Worm (Caenorhabditis elegans) whole organism, L4/young adult: Measurements from ENCODE around the gene agt-2.

Source experiments
- W03F9.2 ChIP-seq: fragments of 150-350 bp; optimal IDR thresholded peaks from 2 replicates; lab custom pipeline; 2014; ENCODE audit warnings: missing biosample characterization, missing genetic modification characterization
- him-1 ChIP-seq: sonication (generic microtip); optimal IDR thresholded peaks from 2 replicates; lab custom pipeline; 2016; ENCODE audit warnings: missing genotype, missing genetic modification reagents, missing genetic modification characterization, missing compliant biosample characterization

ce11 chrII:5414040-5414439, 40.4 kb upstream of the agt-2 start, which contains the start of the genes EEED8.14 and EEED8.3:
- no peak for TF ChIP-seq him-1 (tag; lab: Kevin White, UChicago)
- no peak for TF ChIP-seq W03F9.2
